Worm (Caenorhabditis elegans) whole organism, dauer: ENCODE results near the gene C09G4.4.

ENCODE experiments used
- unc-62 ChIP-seq: sonication (generic microtip); optimal IDR thresholded peaks from 2 replicates; lab custom pipeline; 2017; ENCODE audit warnings: missing biosample characterization, missing genetic modification reagents, missing genetic modification characterization

Gene C09G4.4

ce11 chrIV:8530042-8531027 lies 17.6 kb downstream of the C09G4.4 start:
- TF ChIP-seq unc-62 (GFP tag; lab: Kevin White, UChicago), result no peak

ce11 chrIV:8532024-8532423 lies 19.2 kb downstream of the C09G4.4 start:
- TF ChIP-seq unc-62 (GFP tag; lab: Kevin White, UChicago), result no peak

DNA sequence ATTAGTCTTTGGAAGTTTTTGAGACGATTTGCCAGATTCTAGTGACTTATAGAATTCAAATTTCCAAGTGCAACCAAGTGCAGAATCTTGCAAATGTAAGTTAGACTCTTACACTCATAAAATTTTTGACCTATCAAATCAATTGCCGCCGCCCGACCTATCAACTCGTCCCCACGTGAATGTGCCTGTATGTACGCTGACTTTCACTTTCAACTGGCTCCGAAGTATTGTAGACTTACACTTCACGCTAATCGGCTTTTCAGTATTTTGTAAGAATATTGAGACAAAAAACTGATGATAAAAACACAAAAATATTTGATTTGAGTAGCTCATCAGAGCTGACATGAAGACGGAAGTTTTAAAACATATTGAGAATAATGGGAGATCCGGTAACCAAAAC lies 20.0 kb downstream of the C09G4.4 start:
- TF ChIP-seq unc-62 (GFP tag; lab: Kevin White, UChicago), result no peak

ce11 chrIV:8534189-8534588 lies 21.4 kb downstream of the C09G4.4 start:
- no peak for TF ChIP-seq unc-62 (GFP tag; lab: Kevin White, UChicago)

DNA sequence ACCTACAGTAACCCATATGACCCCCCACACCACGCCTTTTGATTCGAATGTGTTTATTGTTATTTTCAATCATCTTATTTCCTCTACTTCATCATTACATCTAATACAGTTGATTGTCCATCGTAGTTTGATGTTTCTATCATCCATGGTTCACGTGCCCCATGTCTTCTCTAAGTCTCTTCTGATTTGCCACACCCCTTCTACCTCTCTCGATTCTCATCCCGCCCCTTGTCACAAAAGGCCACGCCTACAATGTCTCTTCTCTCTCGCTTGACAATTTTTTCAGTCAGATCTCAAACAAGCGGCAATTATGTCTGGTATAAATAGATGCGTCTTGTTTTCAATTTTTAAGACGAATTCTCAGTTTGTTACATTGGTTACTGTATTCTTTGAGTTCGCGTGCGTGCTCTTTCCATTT lies 22.2 kb downstream of the C09G4.4 start:
- no peak for TF ChIP-seq unc-62 (GFP tag; lab: Kevin White, UChicago)

- no peak for TF ChIP-seq unc-62 (GFP tag; lab: Kevin White, UChicago)
These were observed 23.2 kb downstream of the C09G4.4 start for ce11 chrIV:8535946-8536345.

DNA sequence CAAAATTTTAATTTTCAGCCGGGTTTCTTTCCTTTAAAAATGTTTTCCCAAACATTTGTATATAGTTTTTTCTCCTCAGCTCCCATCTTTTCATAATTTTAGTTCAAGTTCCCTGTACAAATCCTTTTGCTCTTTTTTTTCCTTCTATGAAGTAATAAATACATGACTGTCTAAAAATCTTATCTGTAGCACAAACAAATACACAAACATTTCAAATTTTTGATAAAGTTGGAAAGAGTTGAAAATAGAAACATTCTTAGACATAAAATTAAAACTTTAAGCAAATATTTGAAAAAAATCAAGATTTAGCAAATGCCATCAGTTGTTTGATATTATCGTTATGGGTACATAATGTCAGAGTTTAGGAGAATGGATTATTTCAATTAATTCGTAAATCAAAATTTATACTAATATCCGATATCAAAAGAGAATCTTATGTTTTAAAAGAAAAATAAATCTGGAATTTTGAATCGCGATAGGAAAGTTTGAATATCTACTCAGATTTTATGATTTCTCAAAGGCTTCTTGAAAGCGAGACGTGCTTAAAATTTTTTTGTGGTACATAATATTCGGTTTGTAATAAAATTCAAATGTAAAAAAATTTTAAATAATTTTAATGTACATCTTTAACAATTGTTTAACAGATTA lies 25.4 kb downstream of the C09G4.4 start:
- TF ChIP-seq unc-62 (GFP tag; lab: Kevin White, UChicago), result no peak

DNA sequence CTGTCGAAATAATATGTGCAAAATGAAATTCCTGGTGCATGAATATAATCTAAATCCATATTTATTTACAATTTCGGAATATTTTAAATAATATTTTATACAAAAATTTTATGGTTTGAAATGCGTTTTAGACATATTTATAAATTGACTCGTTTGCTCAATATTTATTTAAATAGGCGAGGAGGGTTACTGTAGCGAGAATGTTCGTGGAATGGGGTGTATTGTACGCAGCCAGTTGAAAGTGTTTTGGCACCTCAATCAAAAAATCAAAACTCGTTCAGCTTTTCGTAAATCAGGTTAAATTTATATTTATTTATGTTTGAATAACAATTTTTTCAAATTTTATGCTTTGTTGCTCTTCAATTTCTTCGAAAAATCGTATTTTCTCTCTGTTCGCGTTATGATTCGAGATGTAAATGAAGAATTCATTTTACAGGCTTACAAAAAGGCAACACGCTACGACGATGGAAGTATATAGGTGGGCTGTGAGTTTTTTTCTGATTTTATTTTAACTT lies 25.9 kb downstream of the C09G4.4 start, which contains the start of gene hyl-1:
hyl-1 (plus strand) TSS at position 465 of the 515 bp plus-strand sequence.
- no peak for TF ChIP-seq unc-62 (GFP tag; lab: Kevin White, UChicago)

- TF ChIP-seq unc-62 (GFP tag; lab: Kevin White, UChicago), result no peak
These were observed 26.9 kb downstream of the C09G4.4 start for ce11 chrIV:8539645-8540044.

DNA sequence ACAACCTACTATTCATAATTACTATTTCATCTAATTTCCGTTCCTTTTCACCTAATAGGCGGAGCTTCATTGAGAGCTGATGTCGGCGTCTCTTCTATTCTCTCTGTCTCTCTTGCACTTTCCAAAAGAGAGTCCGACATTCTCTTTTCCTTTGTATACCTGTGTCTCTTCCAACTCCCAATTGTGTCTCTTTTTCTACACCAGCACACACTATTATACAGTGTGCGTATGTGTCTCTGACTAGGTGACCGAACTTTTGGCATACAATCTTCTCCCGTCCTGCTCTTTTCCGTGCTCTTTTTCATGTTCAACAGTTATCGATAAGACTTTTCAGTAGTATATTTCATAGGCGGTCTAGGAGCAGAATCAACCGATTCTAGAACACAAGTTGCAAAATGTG lies 27.5 kb downstream of the C09G4.4 start:
- TF ChIP-seq unc-62 (GFP tag; lab: Kevin White, UChicago), result no peak

- TF ChIP-seq unc-62 (GFP tag; lab: Kevin White, UChicago), result no peak
These were observed 29.5 kb downstream of the C09G4.4 start for ce11 chrIV:8542272-8542671.

DNA sequence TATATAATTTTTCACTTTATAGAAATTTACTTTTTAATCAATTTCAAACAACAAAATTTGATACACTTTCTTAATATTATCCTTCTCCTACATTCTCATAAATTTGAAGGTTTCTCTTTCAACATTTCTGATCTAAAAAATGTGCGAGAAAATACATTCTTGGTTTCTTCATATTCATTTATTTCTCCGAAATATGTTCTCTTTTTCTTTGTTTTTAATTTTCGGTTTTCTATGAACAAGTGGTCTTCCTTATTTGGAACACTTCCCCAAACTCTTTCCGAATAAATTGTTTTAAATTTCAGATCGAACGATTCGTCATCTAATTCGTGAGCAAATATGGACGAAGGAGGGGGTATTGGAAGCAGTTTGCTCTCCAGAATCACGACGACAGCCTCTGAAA lies 46.4 kb downstream of the C09G4.4 start, which contains the start of gene npr-22:
npr-22 (plus strand) TSS at position 301 of the 400 bp plus-strand sequence.
- no peak for TF ChIP-seq unc-62 (GFP tag; lab: Kevin White, UChicago)
